Worm (Caenorhabditis elegans) whole organism, mixed stage, embryonic: ENCODE results near the gene K02D3.1.

Source experiments
- blmp-1 ChIP-seq: fragments of 150-350 bp; optimal IDR thresholded peaks from 2 replicates; lab custom pipeline; 2014; ENCODE audit warnings: missing biosample characterization, missing genetic modification characterization
- ceh-39 ChIP-seq: fragments of 150-350 bp; optimal IDR thresholded peaks from 2 replicates; lab custom pipeline; 2014; ENCODE audit warnings: missing biosample characterization, missing genetic modification characterization
- elt-1 ChIP-seq: sonication (generic microtip); optimal IDR thresholded peaks from 2 replicates; lab custom pipeline; 2017; ENCODE audit warnings: missing genetic modification characterization, mild to moderate bottlenecking, missing compliant biosample characterization, antibody characterized with exemption, moderate library complexity, borderline replicate concordance; ENCODE audit not compliant: insufficient read depth
- lin-13 ChIP-seq: fragments of 150-350 bp; optimal IDR thresholded peaks from 2 replicates; lab custom pipeline; 2014; ENCODE audit warnings: missing biosample characterization, missing genetic modification characterization
- lsy-2 ChIP-seq: fragments of 150-350 bp; optimal IDR thresholded peaks from 2 replicates; lab custom pipeline; 2014; ENCODE audit warnings: missing biosample characterization, missing genetic modification characterization
- nhr-12 ChIP-seq: fragments of 150-350 bp; optimal IDR thresholded peaks from 2 replicates; lab custom pipeline; 2014; ENCODE audit warnings: missing biosample characterization, missing genetic modification characterization
- nhr-76 ChIP-seq: sonication (generic microtip); optimal IDR thresholded peaks from 2 replicates; lab custom pipeline; 2017; ENCODE audit warnings: missing biosample characterization, missing genetic modification characterization
- pha-4 ChIP-seq: fragments of 150-350 bp; optimal IDR thresholded peaks from 2 replicates; lab custom pipeline; 2018; ENCODE audit warnings: missing biosample characterization, missing genetic modification reagents, missing genetic modification characterization
- sem-2 ChIP-seq: fragments of 200-800 bp; sonication (Bioruptor generic); optimal IDR thresholded peaks from 2 replicates; lab custom pipeline; 2018; ENCODE audit warnings: mild to moderate bottlenecking, missing genetic modification characterization, missing compliant biosample characterization
- unc-62 ChIP-seq: fragments of 150-350 bp; optimal IDR thresholded peaks from 2 replicates; lab custom pipeline; 2014; ENCODE audit warnings: missing biosample characterization, missing genetic modification reagents, missing genetic modification characterization
- ztf-11 ChIP-seq: fragments of 150-350 bp; optimal IDR thresholded peaks from 2 replicates; lab custom pipeline; 2014; ENCODE audit warnings: missing biosample characterization, missing genetic modification characterization

ce11 chrX:13746231-13746630 lies 39.5 kb downstream of the K02D3.1 start:
- TF ChIP-seq ztf-11 (tag; lab: Kevin White, UChicago) (no peak), ceh-39 (tag; lab: Kevin White, UChicago) (no peak), blmp-1 (no peak), sem-2 (GFP tag; lab: Kevin White, UChicago) (no peak), unc-62 (GFP tag; lab: Kevin White, UChicago) (no peak), nhr-12 (tag; lab: Kevin White, UChicago) (no peak), pha-4 (tag; lab: Kevin White, UChicago) (no peak), elt-1 (no peak), lsy-2 (tag; lab: Kevin White, UChicago) (no peak), nhr-76 (tag; lab: Kevin White, UChicago) (no peak), lin-13 (no peak)
